Worm (Caenorhabditis elegans) whole organism, dauer: ENCODE results near the gene best-24.

ENCODE experiments used
- unc-62 ChIP-seq: sonication (generic microtip); optimal IDR thresholded peaks from 2 replicates; lab custom pipeline; 2017; ENCODE audit warnings: missing biosample characterization, missing genetic modification reagents, missing genetic modification characterization

The best-24 gene

DNA sequence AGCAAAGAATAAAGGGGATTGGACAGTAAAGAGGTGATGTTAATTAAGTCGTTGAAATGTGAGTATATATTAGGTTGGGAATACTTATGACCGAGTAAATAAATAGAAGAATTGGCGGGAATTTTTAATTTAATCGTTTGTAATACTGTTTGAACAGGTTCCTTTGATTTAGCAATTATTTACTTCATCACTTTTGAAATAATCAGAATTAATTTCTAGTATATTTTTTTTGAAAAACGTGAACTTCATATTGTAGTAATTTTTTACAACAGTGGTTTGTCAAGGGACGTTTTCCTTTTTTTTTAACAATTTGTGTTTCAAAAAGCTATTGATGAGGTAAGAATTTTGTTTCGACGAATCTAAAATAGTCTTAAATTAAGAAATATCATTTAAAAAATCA, 21.4 kb downstream of the best-24 start, which contains the start of gene C29E4.17:
TSS of gene C29E4.17 (plus strand) at position 301 of the 400 bp plus-strand sequence.
- no peak for TF ChIP-seq unc-62 (GFP tag; lab: Kevin White, UChicago)

DNA sequence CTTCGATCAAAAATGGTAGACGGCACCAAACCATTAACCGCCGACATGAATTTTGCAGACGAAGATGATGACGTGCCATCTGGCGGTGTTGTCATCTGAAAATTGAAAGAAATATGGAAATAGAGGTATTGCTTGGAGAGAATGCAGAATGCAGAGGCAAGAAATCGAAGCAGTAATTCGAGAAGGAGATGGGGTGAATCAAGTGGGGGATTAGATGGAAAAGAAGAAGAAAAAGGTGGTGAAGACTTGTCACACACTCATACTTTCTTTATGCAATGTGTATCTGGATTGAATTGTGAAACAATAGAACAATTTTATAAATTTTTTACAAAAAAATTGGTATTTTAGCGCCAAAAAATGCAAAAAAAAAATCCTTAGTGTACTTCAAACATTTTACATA, 24.0 kb downstream of the best-24 start, which contains the start of gene tag-250:
TSS of gene tag-250 (minus strand) at position 101 of the 400 bp plus-strand sequence.
- no peak for TF ChIP-seq unc-62 (GFP tag; lab: Kevin White, UChicago)

DNA sequence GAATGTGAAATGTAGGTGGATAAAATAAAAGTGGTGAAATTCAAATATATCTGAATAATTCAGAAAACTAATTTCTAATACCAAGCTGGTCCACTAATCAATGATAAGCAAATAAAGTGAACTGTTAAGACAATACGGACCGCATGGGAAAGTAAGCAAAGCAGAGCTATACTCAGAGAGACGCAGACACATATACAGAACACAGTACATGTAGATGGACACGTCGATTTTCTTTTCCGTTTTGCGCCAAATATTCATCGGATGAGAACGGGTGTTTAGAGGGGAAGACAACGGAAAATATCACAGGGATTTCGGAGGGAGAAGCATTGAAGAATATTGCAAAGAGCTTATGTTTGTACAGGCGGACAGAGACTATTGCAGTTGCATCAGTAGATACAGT, 25.1 kb downstream of the best-24 start:
- TF ChIP-seq unc-62 (GFP tag; lab: Kevin White, UChicago), result no peak

DNA sequence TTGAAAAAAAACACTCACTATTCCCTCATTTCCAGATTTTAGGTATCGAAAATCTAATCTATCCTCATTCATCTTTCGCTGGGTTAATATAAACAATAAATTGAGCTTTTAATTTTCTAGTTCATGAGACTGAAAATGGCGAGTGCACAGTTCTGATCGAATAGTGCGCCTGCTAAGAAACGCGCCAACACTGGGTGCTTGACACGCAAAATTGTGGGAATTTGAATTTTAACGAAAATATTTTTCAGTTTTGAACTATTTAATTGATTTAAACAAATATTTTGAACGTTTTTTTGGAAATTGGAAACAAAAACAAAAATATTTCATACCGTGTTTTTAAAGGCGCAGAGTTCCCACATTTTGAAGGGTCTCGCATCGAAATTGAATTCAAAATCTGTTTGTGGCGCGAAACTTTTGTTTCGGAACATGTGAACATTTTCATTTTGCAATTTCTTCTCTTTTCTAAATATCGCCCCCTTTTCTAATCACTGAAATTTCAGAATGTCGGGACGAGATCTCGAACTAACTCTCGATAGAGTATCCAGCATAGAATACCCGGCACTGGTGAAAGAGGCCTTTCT, 27.8 kb downstream of the best-24 start, which contains the start of the genes C29E4.13 and npp-15:
TSS of gene C29E4.13 (minus strand) at position 169 of the 581 bp plus-strand sequence.
TSS of gene npp-15 (plus strand) at position 495 of the 581 bp plus-strand sequence.
- TF ChIP-seq unc-62 (GFP tag; lab: Kevin White, UChicago), result no peak

DNA sequence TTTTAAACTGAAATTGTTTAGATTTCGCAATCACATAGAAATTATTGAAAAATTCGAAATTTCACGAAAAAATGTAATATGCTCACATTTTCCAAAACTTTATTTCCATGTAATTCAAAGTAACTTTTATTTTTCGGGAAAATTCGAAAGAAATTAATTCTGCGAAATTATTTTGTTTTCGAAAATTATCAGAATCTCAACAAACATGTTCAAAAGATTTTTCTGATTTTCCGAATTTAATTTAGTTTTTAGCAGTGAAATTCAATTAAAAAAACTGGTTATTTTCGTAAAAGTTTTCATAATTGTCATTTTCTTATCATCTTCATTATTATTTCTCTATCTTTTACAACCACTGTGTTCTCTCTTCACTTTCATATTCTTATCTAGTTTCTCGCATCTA, 32.4 kb downstream of the best-24 start, which contains the start of gene ran-2:
TSS of gene ran-2 (plus strand) at position 301 of the 400 bp plus-strand sequence.
- no peak for TF ChIP-seq unc-62 (GFP tag; lab: Kevin White, UChicago)

DNA sequence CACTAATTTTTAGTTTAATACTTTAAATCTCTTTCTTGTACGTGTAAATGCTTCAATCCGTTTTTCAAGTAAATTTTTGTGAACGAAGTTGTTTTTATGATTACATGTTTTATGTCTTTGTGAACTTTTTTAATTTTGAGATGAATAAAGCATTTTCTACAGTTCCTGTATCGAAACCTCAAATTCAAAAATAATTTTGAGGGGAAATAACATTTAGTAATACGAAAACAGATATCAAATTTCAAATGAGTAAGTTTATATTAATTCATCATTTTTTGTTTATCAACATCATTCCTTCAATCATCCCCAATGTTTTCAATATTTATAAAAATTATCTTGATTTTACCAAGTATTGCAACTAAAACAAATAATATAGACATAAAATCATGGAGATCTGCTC, 36.7 kb downstream of the best-24 start, which contains the start of gene C29E4.10:
TSS of gene C29E4.10 (plus strand) at position 301 of the 400 bp plus-strand sequence.
- TF ChIP-seq unc-62 (GFP tag; lab: Kevin White, UChicago), result no peak

DNA sequence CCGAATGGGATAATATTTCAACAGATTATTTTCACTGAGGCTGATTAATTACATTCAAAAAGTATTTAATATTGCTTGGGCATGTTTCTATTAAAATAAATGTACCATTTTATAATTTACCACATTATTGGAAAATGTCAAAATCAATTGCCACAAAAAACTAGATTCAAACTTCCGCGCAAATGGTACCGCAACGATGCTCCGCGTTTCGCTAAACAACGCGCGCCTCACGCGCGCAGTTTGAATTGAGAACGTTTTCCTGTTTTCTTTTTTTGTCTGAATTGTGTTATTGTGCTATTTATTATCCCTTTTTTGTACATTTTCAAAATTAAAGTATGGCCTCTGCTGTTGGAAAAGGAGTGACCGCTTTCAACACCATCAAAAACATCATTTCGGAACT, 40.0 kb downstream of the best-24 start, which contains the start of gene C29E4.12:
TSS of gene C29E4.12 (plus strand) at position 333 of the 400 bp plus-strand sequence.
- no peak for TF ChIP-seq unc-62 (GFP tag; lab: Kevin White, UChicago)

DNA sequence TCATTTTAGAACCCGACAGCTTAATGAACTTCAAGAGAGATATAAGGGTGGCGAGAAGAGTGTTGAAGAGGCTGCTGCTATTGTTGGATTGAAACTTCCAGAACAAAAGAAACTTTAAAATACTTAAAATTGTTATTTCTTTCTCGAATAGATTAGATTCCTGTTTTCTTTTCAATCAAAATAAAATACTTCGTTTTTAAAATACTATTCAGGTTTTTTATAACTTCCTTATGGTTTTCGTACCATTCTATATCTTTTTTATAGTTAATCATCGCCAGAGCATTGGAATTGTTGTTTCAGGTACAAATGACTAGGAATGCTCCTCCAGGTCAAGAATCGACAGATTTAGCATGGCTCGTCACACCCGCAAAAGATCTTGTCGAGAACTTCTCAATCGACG, 40.6 kb downstream of the best-24 start, which contains the start of gene kle-2:
TSS of gene kle-2 (plus strand) at position 301 of the 400 bp plus-strand sequence.
- no peak for TF ChIP-seq unc-62 (GFP tag; lab: Kevin White, UChicago)

DNA sequence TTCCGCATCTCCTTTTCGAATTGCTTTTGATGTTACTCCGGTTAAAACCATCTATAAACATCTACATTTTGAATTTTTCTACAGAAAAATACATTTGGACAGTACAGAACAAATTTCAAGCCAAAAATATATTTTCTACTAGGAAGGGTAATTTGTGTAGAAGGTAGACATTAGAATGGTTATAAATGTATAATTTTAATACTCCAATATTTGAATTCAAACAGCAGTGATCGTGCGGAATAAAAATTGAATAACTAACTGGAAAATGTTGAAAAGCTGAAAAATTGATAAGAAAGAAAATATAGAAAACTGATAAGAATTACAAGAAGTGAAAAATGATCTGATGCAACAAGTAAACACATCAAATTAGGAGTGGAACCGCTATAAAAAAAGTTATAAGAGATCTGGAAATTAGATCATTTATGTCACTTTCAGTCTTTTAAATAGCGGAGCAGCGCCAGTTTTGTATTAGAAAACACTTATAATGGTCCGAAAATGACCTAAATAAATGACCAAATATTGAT, 46.2 kb downstream of the best-24 start, which contains the start of gene gsto-1:
TSS of gene gsto-1 (minus strand) at position 51 of the 524 bp plus-strand sequence.
- no peak for TF ChIP-seq unc-62 (GFP tag; lab: Kevin White, UChicago)

DNA sequence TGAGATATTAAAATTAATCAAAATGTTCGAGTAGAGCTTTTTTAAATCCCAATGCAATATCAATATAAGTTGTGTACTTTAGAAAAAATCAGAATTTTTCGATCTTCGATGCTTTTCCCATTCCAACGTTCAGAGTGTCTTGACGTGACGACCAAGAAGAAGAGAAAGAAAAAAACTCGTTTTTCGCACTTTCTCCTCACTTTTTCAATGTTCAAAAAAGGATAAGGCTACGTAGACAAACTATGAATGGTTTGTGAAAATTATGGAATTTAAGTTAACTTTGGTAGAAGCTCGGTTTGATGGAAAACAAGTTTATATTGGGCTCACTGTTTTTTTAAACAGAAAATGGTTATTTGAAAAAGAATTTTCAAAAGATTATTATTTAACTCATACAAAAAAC, 46.8 kb downstream of the best-24 start:
- TF ChIP-seq unc-62 (GFP tag; lab: Kevin White, UChicago), result no peak

DNA sequence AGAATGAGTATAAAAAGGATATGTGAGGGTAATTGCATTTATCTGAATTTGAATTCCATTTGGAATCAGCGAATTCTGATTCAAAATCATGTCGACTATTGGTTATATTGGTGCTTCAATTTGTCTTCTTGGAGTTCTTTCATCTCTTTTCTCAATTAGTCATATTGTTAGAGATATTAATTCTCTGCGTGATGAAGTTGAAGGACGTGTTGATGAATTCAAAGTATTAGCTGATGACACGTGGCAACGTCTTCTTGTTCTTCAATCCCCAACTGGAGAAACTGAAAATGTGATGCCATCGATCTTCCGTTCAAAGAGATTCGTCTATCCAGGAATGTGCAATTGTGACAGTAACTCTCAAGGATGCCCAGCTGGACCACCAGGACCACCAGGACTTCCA, 48.0 kb downstream of the best-24 start, which contains the start of gene col-90:
TSS of gene col-90 (plus strand) at position 37 of the 400 bp plus-strand sequence.
- TF ChIP-seq unc-62 (GFP tag; lab: Kevin White, UChicago), result no peak

DNA sequence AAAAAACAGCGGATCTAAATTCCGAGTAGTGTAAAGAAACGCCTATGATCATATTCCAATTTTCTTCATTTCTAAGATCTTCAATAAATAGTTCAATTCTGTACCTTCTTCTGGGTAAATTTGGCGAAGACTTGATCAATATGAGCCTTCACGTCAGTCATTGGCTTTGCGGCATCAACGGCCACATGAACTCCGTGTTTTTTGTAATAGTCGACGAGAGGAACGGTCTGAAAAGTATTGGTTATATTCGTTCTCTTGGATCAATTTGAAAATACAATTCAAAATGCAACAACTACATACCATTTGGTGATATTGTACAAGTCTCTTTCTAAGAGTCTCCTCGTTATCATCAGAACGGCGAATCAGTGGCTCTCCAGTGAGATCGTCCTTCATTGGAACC, 49.6 kb downstream of the best-24 start:
- no peak for TF ChIP-seq unc-62 (GFP tag; lab: Kevin White, UChicago)

DNA sequence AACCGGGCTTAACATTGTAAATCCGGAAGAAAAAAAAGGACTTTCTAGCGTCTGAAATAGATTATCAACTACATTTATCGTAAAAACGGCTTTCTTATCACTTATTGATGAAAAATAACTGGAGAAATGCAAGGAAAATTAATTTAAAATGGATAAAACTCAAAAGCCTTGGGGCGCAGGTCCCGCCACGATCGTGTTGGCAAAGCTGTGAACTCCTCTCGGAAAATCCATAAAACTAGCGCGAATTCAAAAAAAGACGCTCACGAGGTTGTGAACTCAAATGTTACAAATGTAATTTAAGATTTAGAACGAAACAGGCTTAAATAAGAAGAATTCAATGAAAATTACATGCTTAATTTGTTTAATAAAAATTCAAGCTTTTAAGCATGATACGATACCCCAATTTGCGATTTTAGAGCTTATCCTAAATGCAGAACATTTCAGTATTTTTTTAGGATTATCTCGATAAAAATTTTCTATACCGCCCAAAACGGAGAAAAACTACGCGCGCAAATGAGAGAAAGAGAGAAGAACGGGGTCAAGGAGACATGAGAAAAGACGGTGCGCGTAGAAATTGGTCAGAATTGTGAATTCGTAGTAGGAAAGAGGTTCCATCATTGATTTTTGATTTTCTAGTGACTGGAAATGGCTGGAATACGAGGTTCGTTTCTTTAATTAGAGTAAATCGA, 51.4 kb downstream of the best-24 start, which contains the start of gene C29E4.15:
TSS of gene C29E4.15 (plus strand) at position 547 of the 689 bp plus-strand sequence.
- no peak for TF ChIP-seq unc-62 (GFP tag; lab: Kevin White, UChicago)

DNA sequence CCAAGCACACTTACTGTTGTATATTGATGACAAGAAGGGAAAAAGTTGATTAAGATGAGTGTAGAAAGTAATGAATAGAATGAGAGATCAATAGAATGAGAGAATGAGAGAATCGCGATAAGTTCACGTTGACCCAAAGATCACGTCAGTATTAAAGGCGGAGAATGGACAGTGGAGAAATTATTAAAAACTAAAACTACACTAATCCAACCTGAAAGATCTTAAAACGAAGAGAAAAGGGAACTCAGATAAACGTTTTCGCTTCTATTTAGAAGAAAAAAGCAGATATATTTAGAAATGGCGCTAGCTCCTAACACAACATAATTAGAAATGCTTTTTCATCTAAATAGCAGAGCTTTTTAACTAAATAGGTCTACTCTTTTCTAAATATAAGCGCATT, 52.4 kb downstream of the best-24 start, which contains the start of gene let-754:
TSS of gene let-754 (minus strand) at position 101 of the 400 bp plus-strand sequence.
- no peak for TF ChIP-seq unc-62 (GFP tag; lab: Kevin White, UChicago)
